Worm (Caenorhabditis elegans) whole organism, L1 larva: ENCODE results near the gene C56G2.15.

ENCODE experiments used
- C04F5.9 ChIP-seq: sonication (generic microtip); optimal IDR thresholded peaks from 2 replicates; lab custom pipeline; 2016; ENCODE audit warnings: missing genetic modification characterization, missing compliant biosample characterization
- C34B4.2 ChIP-seq: sonication (generic microtip); optimal IDR thresholded peaks from 2 replicates; lab custom pipeline; 2017; ENCODE audit warnings: mild to moderate bottlenecking, missing genetic modification characterization, missing compliant biosample characterization
- Y116A8C.19 ChIP-seq: sonication (generic microtip); optimal IDR thresholded peaks from 2 replicates; lab custom pipeline; 2016; ENCODE audit warnings: missing compliant biosample characterization, missing genetic modification characterization, borderline replicate concordance
- aly-2 ChIP-seq: fragments of 150-350 bp; optimal IDR thresholded peaks from 2 replicates; lab custom pipeline; 2014; ENCODE audit warnings: missing biosample characterization, missing genetic modification characterization
- blmp-1 ChIP-seq: fragments of 150-350 bp; optimal IDR thresholded peaks from 2 replicates; lab custom pipeline; 2014; ENCODE audit warnings: missing biosample characterization, missing genetic modification characterization
- ceh-63 ChIP-seq: fragments of 200-800 bp; sonication (Bioruptor generic); optimal IDR thresholded peaks from 2 replicates; lab custom pipeline; 2018; ENCODE audit warnings: mild to moderate bottlenecking, missing genetic modification characterization, missing compliant biosample characterization
- ceh-82 ChIP-seq, 3 experiments: fragments of 150-350 bp in 1 of 3; sonication (generic microtip) in 2 of 3; optimal IDR thresholded peaks; 2 replicates each; lab custom pipeline; 2014 to 2017; ENCODE audit warnings: missing biosample characterization in 3 of 3, missing genetic modification characterization in 3 of 3
- dsc-1 ChIP-seq: sonication (generic microtip); optimal IDR thresholded peaks from 2 replicates; lab custom pipeline; 2016; ENCODE audit warnings: mild to moderate bottlenecking, missing genetic modification characterization, missing compliant biosample characterization
- efl-1 ChIP-seq, 4 experiments: fragments of 150-350 bp; optimal IDR thresholded peaks in 3 of 4; peaks in 1 of 4; 1 replicate in 1 of 4; 2 replicates in 3 of 4; lab custom pipeline; 2014; ENCODE audit warnings: missing biosample characterization in 2 of 4, missing genetic modification characterization in 2 of 4, missing genetic modification reagents in 2 of 4
- egl-13 ChIP-seq: sonication (generic microtip); optimal IDR thresholded peaks from 2 replicates; lab custom pipeline; 2016; ENCODE audit warnings: missing genotype, missing genetic modification reagents, missing genetic modification characterization, missing compliant biosample characterization
- egl-27 ChIP-seq, 2 experiments: fragments of 150-350 bp in 1 of 2; sonication (generic microtip); optimal IDR thresholded peaks; 3 replicates each; lab custom pipeline; 2017 to 2018; ENCODE audit warnings: missing biosample characterization in 2 of 2, missing genetic modification characterization in 2 of 2, missing genetic modification reagents in 2 of 2
- fkh-10 ChIP-seq: sonication (generic microtip); optimal IDR thresholded peaks from 2 replicates; lab custom pipeline; 2017; ENCODE audit warnings: missing biosample characterization, missing genetic modification reagents, missing genetic modification characterization
- fkh-8 ChIP-seq: sonication (generic microtip); optimal IDR thresholded peaks from 2 replicates; lab custom pipeline; 2016; ENCODE audit warnings: mild to moderate bottlenecking, missing genetic modification characterization, missing compliant biosample characterization
- fos-1 ChIP-seq: fragments of 150-350 bp; optimal IDR thresholded peaks from 2 replicates; lab custom pipeline; 2014; ENCODE audit warnings: missing biosample characterization, missing genetic modification characterization
- grh-1 ChIP-seq: fragments of 200-800 bp; sonication (Bioruptor generic); IDR thresholded peaks from 2 replicates; pipeline ENCODE4 v1.3.6; 2022; ENCODE audit warnings: missing genetic modification reagents, missing genetic modification characterization, missing compliant biosample characterization
- hpl-2 ChIP-seq: fragments of 150-350 bp; optimal IDR thresholded peaks from 2 replicates; lab custom pipeline; 2014; ENCODE audit warnings: missing biosample characterization, missing genetic modification reagents, missing genetic modification characterization
- irx-1 ChIP-seq: sonication (generic microtip); optimal IDR thresholded peaks from 2 replicates; lab custom pipeline; 2016; ENCODE audit warnings: missing genetic modification characterization, missing compliant biosample characterization
- isw-1 ChIP-seq: fragments of 200-800 bp; sonication (Bioruptor generic); IDR thresholded peaks from 2 replicates; pipeline ENCODE4 v1.3.6; 2022; ENCODE audit warnings: missing genetic modification characterization, missing compliant biosample characterization
- jun-1 ChIP-seq: fragments of 150-350 bp; optimal IDR thresholded peaks from 2 replicates; lab custom pipeline; 2014; ENCODE audit warnings: missing biosample characterization, missing genetic modification reagents, missing genetic modification characterization
- lin-14 ChIP-seq: fragments of 200-800 bp; sonication (Bioruptor generic); optimal IDR thresholded peaks from 2 replicates; lab custom pipeline; 2018; ENCODE audit warnings: mild to moderate bottlenecking, missing genetic modification characterization, moderate library complexity, missing compliant biosample characterization
- lin-15B ChIP-seq: fragments of 150-350 bp; sonication (generic microtip); optimal IDR thresholded peaks from 3 replicates; lab custom pipeline; 2014; ENCODE audit warnings: missing biosample characterization, missing genetic modification characterization
- lin-39 ChIP-seq: fragments of 150-350 bp; optimal IDR thresholded peaks from 2 replicates; lab custom pipeline; 2014; ENCODE audit warnings: missing biosample characterization, missing genetic modification reagents, missing genetic modification characterization
- lsy-2 ChIP-seq, 2 experiments: fragments of 150-350 bp; optimal IDR thresholded peaks; 2 replicates each; lab custom pipeline; 2014; ENCODE audit warnings: missing biosample characterization in 2 of 2, missing genetic modification characterization in 2 of 2
- mab-9 ChIP-seq: fragments of 200-800 bp; sonication (Bioruptor generic); IDR thresholded peaks from 2 replicates; pipeline ENCODE4 v1.3.6; 2022; ENCODE audit warnings: missing genetic modification reagents, missing genetic modification characterization, missing compliant biosample characterization
- nhr-11 ChIP-seq: fragments of 150-350 bp; optimal IDR thresholded peaks from 2 replicates; lab custom pipeline; 2014; ENCODE audit warnings: missing biosample characterization, missing genetic modification characterization
- nhr-19 ChIP-seq: fragments of 200-800 bp; sonication (Bioruptor generic); conservative IDR thresholded peaks from 2 replicates; pipeline ENCODE4 v1.3.6; 2022; ENCODE audit warnings: missing genetic modification characterization, missing compliant biosample characterization
- nhr-28 ChIP-seq: fragments of 150-350 bp; optimal IDR thresholded peaks from 2 replicates; lab custom pipeline; 2014; ENCODE audit warnings: missing biosample characterization, missing genetic modification characterization
- nhr-47 ChIP-seq: sonication (generic microtip); optimal IDR thresholded peaks from 2 replicates; lab custom pipeline; 2016; ENCODE audit warnings: mild to moderate bottlenecking, missing genetic modification characterization, moderate library complexity, missing compliant biosample characterization
- nhr-71 ChIP-seq: sonication (generic microtip); optimal IDR thresholded peaks from 2 replicates; lab custom pipeline; 2016; ENCODE audit warnings: mild to moderate bottlenecking, missing genetic modification characterization, moderate library complexity, missing compliant biosample characterization
- nhr-77 ChIP-seq: fragments of 150-350 bp; optimal IDR thresholded peaks from 2 replicates; lab custom pipeline; 2014; ENCODE audit warnings: missing biosample characterization, missing genetic modification characterization
- nhr-85 ChIP-seq: sonication (generic microtip); peaks from one replicate; lab custom pipeline; 2016; ENCODE audit warnings: missing genetic modification characterization, inconsistent platforms, missing compliant biosample characterization
- pag-3 ChIP-seq: sonication (generic microtip); optimal IDR thresholded peaks from 2 replicates; lab custom pipeline; 2017; ENCODE audit warnings: missing genetic modification characterization, mild to moderate bottlenecking, missing compliant biosample characterization, antibody characterized with exemption, borderline replicate concordance; ENCODE audit not compliant: insufficient read depth
- pqm-1 ChIP-seq: sonication (generic microtip); optimal IDR thresholded peaks from 3 replicates; lab custom pipeline; 2017; ENCODE audit warnings: missing biosample characterization, missing genetic modification characterization
- swsn-7 ChIP-seq: sonication (generic microtip); optimal IDR thresholded peaks from 2 replicates; lab custom pipeline; 2016; ENCODE audit warnings: missing genetic modification characterization, missing compliant biosample characterization
- tbx-2 ChIP-seq: sonication (generic microtip); optimal IDR thresholded peaks from 2 replicates; lab custom pipeline; 2016; ENCODE audit warnings: missing genetic modification characterization, missing compliant biosample characterization
- tlp-1 ChIP-seq: fragments of 150-350 bp; optimal IDR thresholded peaks from 2 replicates; lab custom pipeline; 2014; ENCODE audit warnings: missing biosample characterization, missing genetic modification characterization
- unc-30 ChIP-seq: sonication (generic microtip); optimal IDR thresholded peaks from 2 replicates; lab custom pipeline; 2017; ENCODE audit warnings: missing biosample characterization, missing genetic modification characterization
- unc-86 ChIP-seq: sonication (generic microtip); optimal IDR thresholded peaks from 2 replicates; lab custom pipeline; 2016; ENCODE audit warnings: missing genetic modification characterization, missing compliant biosample characterization
- vab-15 ChIP-seq: sonication (generic microtip); optimal IDR thresholded peaks from 2 replicates; lab custom pipeline; 2017; ENCODE audit warnings: missing genotype, mild to moderate bottlenecking, missing genetic modification characterization, missing compliant biosample characterization
- xbp-1 ChIP-seq: sonication (generic microtip); optimal IDR thresholded peaks from 2 replicates; lab custom pipeline; 2016; ENCODE audit warnings: missing genetic modification characterization, missing compliant biosample characterization
- zip-4 ChIP-seq: fragments of 200-800 bp; sonication (Bioruptor generic); optimal IDR thresholded peaks from 2 replicates; lab custom pipeline; 2018; ENCODE audit warnings: mild to moderate bottlenecking, missing genetic modification characterization, moderate library complexity, missing compliant biosample characterization
- ztf-11 ChIP-seq, 2 experiments: sonication (generic microtip); optimal IDR thresholded peaks; 2 replicates each; lab custom pipeline; 2016 to 2017; ENCODE audit warnings: missing genetic modification characterization in 2 of 2, missing biosample characterization in 1 of 2, missing compliant biosample characterization in 1 of 2
- ztf-4 ChIP-seq: fragments of 150-350 bp; optimal IDR thresholded peaks from 2 replicates; lab custom pipeline; 2014; ENCODE audit warnings: missing biosample characterization, missing genetic modification characterization

Gene C56G2.15

ce11 chrIII:6351438-6351837 is 16.3 kb downstream of the C56G2.15 start:
- no peak for TF ChIP-seq jun-1 (tag; lab: Kevin White, UChicago)
- TF ChIP-seq ztf-4 (tag; lab: Kevin White, UChicago), result no peak
- peak; percentile 4 for TF ChIP-seq unc-86 (tag; lab: Kevin White, UChicago)
- no peak for TF ChIP-seq lin-15B (tag; lab: Kevin White, UChicago)
- TF ChIP-seq nhr-11, result no peak
- TF ChIP-seq nhr-71 (tag; lab: Kevin White, UChicago), result peak; percentile 20
- no peak for TF ChIP-seq Y116A8C.19 (tag; lab: Kevin White, UChicago)
- TF ChIP-seq efl-1 (optimal IDR thresholded peaks at IDR 0.05; lab: Kevin White, UChicago), result no peak
- TF ChIP-seq efl-1 (GFP tag; optimal IDR thresholded peaks at IDR 0.05 in 1 of 2; lab: Kevin White, UChicago), result no peak
- no peak for TF ChIP-seq vab-15 (tag; lab: Kevin White, UChicago)
- peak; percentile 63 for TF ChIP-seq ceh-63 (GFP tag; lab: Kevin White, UChicago)
- TF ChIP-seq blmp-1 (tag; lab: Kevin White, UChicago), result no peak
- no peak for TF ChIP-seq hpl-2
- no peak for TF ChIP-seq grh-1
- peak; percentile 70 for TF ChIP-seq lin-14

ce11 chrIII:6350424-6350823 is 17.3 kb downstream of the C56G2.15 start:
- no peak for TF ChIP-seq unc-86 (tag; lab: Kevin White, UChicago)
- TF ChIP-seq fkh-10, result peak; percentile 92
- peak; percentile 48 for TF ChIP-seq lin-14

- TF ChIP-seq fkh-10 (peak; percentile 12), tbx-2 (tag; lab: Kevin White, UChicago) (peak; percentile 57), irx-1 (tag; lab: Kevin White, UChicago) (peak; percentile 46), egl-13 (peak; percentile 44), swsn-7 (tag; lab: Kevin White, UChicago) (peak; percentile 21), isw-1 (0 out of 2 replicates have a peak, but pooled peaks have one; percentile 2), nhr-11 (no peak), lin-39 (tag; lab: Kevin White, UChicago) (no peak), zip-4 (GFP tag; lab: Kevin White, UChicago) (no peak), lin-14 (peak; percentile 82), ceh-82 (tag; optimal IDR thresholded peaks at IDR 0.05; lab: Kevin White, UChicago) (peak in 1 of 3 experiments; percentile 7), fkh-8 (tag; lab: Kevin White, UChicago) (peak; percentile 73), unc-86 (tag; lab: Kevin White, UChicago) (peak; percentile 37), efl-1 (optimal IDR thresholded peaks at IDR 0.05; lab: Kevin White, UChicago) (no peak), efl-1 (GFP tag; optimal IDR thresholded peaks at IDR 0.05 in 1 of 2; lab: Kevin White, UChicago) (no peak), tlp-1 (tag; lab: Kevin White, UChicago) (no peak), C04F5.9 (tag; lab: Kevin White, UChicago) (no peak), lsy-2 (tag; optimal IDR thresholded peaks at IDR 0.05; lab: Kevin White, UChicago) (peak in 1 of 2 experiments; percentile 48), fos-1 (tag; lab: Kevin White, UChicago) (no peak), C34B4.2 (tag; lab: Kevin White, UChicago) (no peak), nhr-77 (tag; lab: Kevin White, UChicago) (no peak), ztf-11 (tag; optimal IDR thresholded peaks at IDR 0.05; lab: Kevin White, UChicago) (no peak), nhr-71 (tag; lab: Kevin White, UChicago) (peak; percentile 67), dsc-1 (peak; percentile 1), nhr-47 (tag; lab: Kevin White, UChicago) (peak; percentile 52)
Observed at ce11 chrIII:6348578-6348977, 19.1 kb downstream of the C56G2.15 start.

- TF ChIP-seq pqm-1 (tag; lab: Kevin White, UChicago) (no peak), dsc-1 (no peak), mab-9 (GFP tag; lab: Robert Waterston, UW) (no peak), irx-1 (tag; lab: Kevin White, UChicago) (no peak), nhr-19 (GFP tag; lab: Robert Waterston, UW) (no peak), lsy-2 (tag; optimal IDR thresholded peaks at IDR 0.05; lab: Kevin White, UChicago) (no peak), xbp-1 (tag; lab: Kevin White, UChicago) (no peak), aly-2 (tag; lab: Kevin White, UChicago) (no peak), egl-27 (tag; optimal IDR thresholded peaks at IDR 0.05; lab: Kevin White, UChicago) (no peak), nhr-28 (tag; lab: Kevin White, UChicago) (no peak), pag-3 (tag; lab: Kevin White, UChicago) (no peak), C04F5.9 (tag; lab: Kevin White, UChicago) (no peak), nhr-85 (tag; lab: Kevin White, UChicago) (no peak), ceh-63 (GFP tag; lab: Kevin White, UChicago) (no peak), unc-30 (tag; lab: Kevin White, UChicago) (no peak)
- TF ChIP-seq, all 84 proteins: peak for 0
Observed at ce11 chrIII:6345968-6346498, 21.7 kb downstream of the C56G2.15 start, which contains the start of the genes trmt-10C.2 and C56G2.22. TSS of gene trmt-10C.2 (plus strand) at chrIII:6346281. TSS of gene C56G2.22 (plus strand) at chrIII:6346448.
